Fruit fly (Drosophila melanogaster): Measurements from ENCODE around the gene CG32107.

CG32107 gene

DNA sequence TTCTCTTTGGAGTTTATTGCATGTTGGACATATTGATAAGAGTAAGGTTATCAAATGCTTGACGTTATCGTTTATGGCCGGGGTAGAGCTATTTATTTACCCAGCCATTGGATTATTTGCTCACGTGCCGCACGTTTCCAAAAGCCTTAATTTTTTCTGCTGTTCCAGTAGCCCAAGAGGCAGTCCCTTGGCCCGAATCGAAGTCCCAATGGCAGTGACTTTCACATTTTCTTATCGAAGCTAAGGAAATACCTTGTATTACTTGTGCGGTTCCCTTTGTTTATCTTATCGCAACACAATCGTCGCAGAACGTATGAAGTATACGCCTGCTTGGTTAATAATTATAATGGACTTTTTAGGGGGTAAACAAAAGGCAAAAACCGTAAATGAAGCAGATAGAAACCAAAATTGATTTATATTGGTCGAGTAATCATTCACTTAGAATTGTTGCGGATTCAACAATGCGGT is 28.3 kb upstream of the CG32107 start, which contains the start of gene CG43894 (continued):
- TF ChIP-seq CG16779 (GFP tag; IDR thresholded peaks at IDR 0.05) (no peak), Hey (tag; optimal IDR thresholded peaks at IDR 0.05) (peak; percentile 51), CG5180 (GFP tag; optimal IDR thresholded peaks at IDR 0.05) (no peak), pnt (GFP tag; optimal IDR thresholded peaks at IDR 0.05) (no peak), CG13287 (GFP tag; IDR thresholded peaks at IDR 0.05; ENCODE audit: partially characterized antibody) (no peak), nmo (GFP tag; optimal IDR thresholded peaks at IDR 0.05) (no peak), onecut (GFP tag; IDR thresholded peaks at IDR 0.05) (no peak; the same call in 1 of the 2 replicates), Dp (GFP tag; optimal IDR thresholded peaks at IDR 0.05) (no peak), corto (GFP tag; optimal IDR thresholded peaks at IDR 0.05) (peak; percentile 6), CG7987 (GFP tag; optimal IDR thresholded peaks at IDR 0.05) (no peak), amos (GFP tag; IDR thresholded peaks at IDR 0.05; ENCODE audit: partially characterized antibody) (no peak), E2f1 (GFP tag; IDR thresholded peaks at IDR 0.05) (no peak), lab (GFP tag; optimal IDR thresholded peaks at IDR 0.05) (peak; percentile 59), bowl (GFP tag; IDR thresholded peaks at IDR 0.05) (no peak), Aef1 (GFP tag; IDR thresholded peaks at IDR 0.05) (no peak), croc (GFP tag; conservative IDR thresholded peaks at IDR 0.05) (no peak), tio (GFP tag; optimal IDR thresholded peaks at IDR 0.05) (no peak), eve (GFP tag; optimal IDR thresholded peaks at IDR 0.05) (no peak), CG9437 (GFP tag; optimal IDR thresholded peaks at IDR 0.05) (no peak), sd (tag; optimal IDR thresholded peaks at IDR 0.05) (peak; percentile 85), GATAe (GFP tag; conservative IDR thresholded peaks at IDR 0.05) (peak; percentile 83), CG2712 (tag; optimal IDR thresholded peaks at IDR 0.05) (no peak), CG17802 (tag; optimal IDR thresholded peaks at IDR 0.05) (no peak), fd64A (GFP tag; optimal IDR thresholded peaks at IDR 0.05) (no peak), chn (GFP tag; optimal IDR thresholded peaks at IDR 0.05) (no peak), pfk (GFP tag; optimal IDR thresholded peaks at IDR 0.05) (no peak), Gsc (GFP tag; IDR thresholded peaks at IDR 0.05) (no peak), CG2678 (tag; optimal IDR thresholded peaks at IDR 0.05) (peak; percentile 52), ewg (GFP tag; optimal IDR thresholded peaks at IDR 0.05) (no peak), Eip74EF (GFP tag; optimal IDR thresholded peaks at IDR 0.05) (no peak), Drgx (GFP tag; IDR thresholded peaks at IDR 0.05) (no peak), ash1 (GFP tag; optimal IDR thresholded peaks at IDR 0.05) (no peak), CG4730 (GFP tag; IDR thresholded peaks at IDR 0.05) (no peak), kni (GFP tag; optimal IDR thresholded peaks at IDR 0.05) (no peak), pzg (GFP tag; optimal IDR thresholded peaks at IDR 0.05) (no peak), hbn (GFP tag; IDR thresholded peaks at IDR 0.05; ENCODE audit: partially characterized antibody) (no peak), chif (GFP tag; optimal IDR thresholded peaks at IDR 0.05) (no peak), sqz (GFP tag; optimal IDR thresholded peaks at IDR 0.05) (no peak), CG4404 (GFP tag; IDR thresholded peaks at IDR 0.05) (no peak), p53 (GFP tag; optimal IDR thresholded peaks at IDR 0.05) (no peak), NK7.1 (GFP tag; optimal IDR thresholded peaks at IDR 0.05) (no peak), h (optimal IDR thresholded peaks at IDR 0.05) (no peak), NC2α (GFP tag; optimal IDR thresholded peaks at IDR 0.05) (no peak), CG8290 (GFP tag; optimal IDR thresholded peaks at IDR 0.05) (no peak), CG8290 (tag; optimal IDR thresholded peaks at IDR 0.05) (no peak), Scr (GFP tag; IDR thresholded peaks at IDR 0.05; ENCODE audit: partially characterized antibody) (no peak), H15 (GFP tag; IDR thresholded peaks at IDR 0.05) (no peak), CG12071 (GFP tag; optimal IDR thresholded peaks at IDR 0.05) (peak; percentile 17), zf30C (GFP tag; optimal IDR thresholded peaks at IDR 0.05) (no peak), fd102C (GFP tag; optimal IDR thresholded peaks at IDR 0.05) (no peak), emc (GFP tag; optimal IDR thresholded peaks at IDR 0.05) (no peak)
